Fruit fly (Drosophila melanogaster): Measurements from ENCODE around the gene CG7573.
A peak's percentile ranks its signal among the peaks of the same experiment; 100 is the strongest.

Gene CG7573

dm6 chr3L:11353002-11353401, 41.5 kb downstream of the CG7573 start (continued):
- TF ChIP-seq CG7987 (GFP tag; optimal IDR thresholded peaks at IDR 0.05) = peak; percentile 68
- peak; percentile 90 for TF ChIP-seq CG14441 (GFP tag; IDR thresholded peaks at IDR 0.05)
- no peak for TF ChIP-seq pan (optimal IDR thresholded peaks at IDR 0.05)
- peak in 1 of 2 experiments; percentile 91 for TF ChIP-seq pan (GFP tag; optimal IDR thresholded peaks at IDR 0.05 in 1 of 2, IDR thresholded peaks at IDR 0.05 in 1 of 2)
- TF ChIP-seq CG11695 (GFP tag; IDR thresholded peaks at IDR 0.05) = peak; percentile 77
- peak; percentile 87 for TF ChIP-seq CG1647 (GFP tag; optimal IDR thresholded peaks at IDR 0.05)
- peak; percentile 56 for TF ChIP-seq CG8388 (GFP tag; optimal IDR thresholded peaks at IDR 0.05)
- peak; percentile 87 for TF ChIP-seq Chrac-16 (GFP tag; optimal IDR thresholded peaks at IDR 0.05)
- peak; percentile 74 for TF ChIP-seq nau (GFP tag; optimal IDR thresholded peaks at IDR 0.05)
- peak; percentile 79 for TF ChIP-seq CG7556 (GFP tag; optimal IDR thresholded peaks at IDR 0.05)
- TF ChIP-seq wdn (GFP tag; IDR thresholded peaks at IDR 0.05) = peak; percentile 89
- no peak for TF ChIP-seq pros (GFP tag; optimal IDR thresholded peaks at IDR 0.05)
- TF ChIP-seq fd102C (GFP tag; optimal IDR thresholded peaks at IDR 0.05) = no peak
- TF ChIP-seq Hand (GFP tag; optimal IDR thresholded peaks at IDR 0.05) = peak; percentile 85
- TF ChIP-seq Dip2 (GFP tag; IDR thresholded peaks at IDR 0.05) = no peak
- TF ChIP-seq CG10543 (GFP tag; optimal IDR thresholded peaks at IDR 0.05) = peak; percentile 80
- TF ChIP-seq otp (GFP tag; IDR thresholded peaks at IDR 0.05) = peak; percentile 81
- TF ChIP-seq crc (GFP tag; optimal IDR thresholded peaks at IDR 0.05) = peak; percentile 87
- TF ChIP-seq CG4404 (GFP tag; IDR thresholded peaks at IDR 0.05) = peak; percentile 74
- TF ChIP-seq CG12299 (tag; optimal IDR thresholded peaks at IDR 0.05) = peak; percentile 68
- TF ChIP-seq schlank (tag; optimal IDR thresholded peaks at IDR 0.05) = peak; percentile 88
- TF ChIP-seq Sry-δ (GFP tag; optimal IDR thresholded peaks at IDR 0.05) = peak; percentile 54
- peak; percentile 65 for TF ChIP-seq D19A (tag; optimal IDR thresholded peaks at IDR 0.05)
- TF ChIP-seq CG31441 (GFP tag; IDR thresholded peaks at IDR 0.05) = peak; percentile 72
- peak; percentile 86 for TF ChIP-seq Fer3 (tag; optimal IDR thresholded peaks at IDR 0.05)
- peak; percentile 49 for TF ChIP-seq Hey (tag; optimal IDR thresholded peaks at IDR 0.05)
- TF ChIP-seq phol (tag; optimal IDR thresholded peaks at IDR 0.05) = peak; percentile 61
- peak; percentile 73 for TF ChIP-seq CG10654 (GFP tag; optimal IDR thresholded peaks at IDR 0.05)
- TF ChIP-seq CG3407 (GFP tag; optimal IDR thresholded peaks at IDR 0.05) = peak; percentile 19
- TF ChIP-seq CG2116 (GFP tag; optimal IDR thresholded peaks at IDR 0.05) = peak; percentile 22
- no peak for TF ChIP-seq jigr1 (GFP tag; IDR thresholded peaks at IDR 0.05)
- TF ChIP-seq CG32532 (GFP tag; IDR thresholded peaks at IDR 0.05) = peak; percentile 92
- TF ChIP-seq sisA (GFP tag; IDR thresholded peaks at IDR 0.05) = peak; percentile 73
- peak; percentile 37 for TF ChIP-seq CG4707 (GFP tag; optimal IDR thresholded peaks at IDR 0.05)
- TF ChIP-seq Bteb2 (GFP tag; optimal IDR thresholded peaks at IDR 0.05) = peak; percentile 88
- TF ChIP-seq CG6272 (GFP tag; IDR thresholded peaks at IDR 0.05) = peak; percentile 75
- TF ChIP-seq CG18011 (GFP tag; optimal IDR thresholded peaks at IDR 0.05) = peak; percentile 79
- peak; percentile 88 for TF ChIP-seq CG10209 (GFP tag; optimal IDR thresholded peaks at IDR 0.05)
- peak; percentile 72 for TF ChIP-seq mirr (GFP tag; optimal IDR thresholded peaks at IDR 0.05)
- no peak for TF ChIP-seq fru (optimal IDR thresholded peaks at IDR 0.05)
- TF ChIP-seq H2.0 (GFP tag; IDR thresholded peaks at IDR 0.05) = peak; percentile 79
- peak; percentile 58 for TF ChIP-seq CG17829 (tag; optimal IDR thresholded peaks at IDR 0.05)
- TF ChIP-seq MESR4 (GFP tag; optimal IDR thresholded peaks at IDR 0.05) = peak; percentile 0
- TF ChIP-seq Eip74EF (GFP tag; optimal IDR thresholded peaks at IDR 0.05) = no peak
- TF ChIP-seq CG13296 (GFP tag; optimal IDR thresholded peaks at IDR 0.05) = peak; percentile 83
- peak; percentile 93 for TF ChIP-seq CG14014 (GFP tag; IDR thresholded peaks at IDR 0.05)
- TF ChIP-seq eyg (GFP tag; optimal IDR thresholded peaks at IDR 0.05) = peak; percentile 80
- TF ChIP-seq CG17328 (GFP tag; IDR thresholded peaks at IDR 0.05) = peak; percentile 80
- TF ChIP-seq stwl (tag; optimal IDR thresholded peaks at IDR 0.05) = no peak
- TF ChIP-seq CG13287 (GFP tag; IDR thresholded peaks at IDR 0.05; ENCODE audit: partially characterized antibody) = no peak
- TF ChIP-seq hb (GFP tag; IDR thresholded peaks at IDR 0.05; ENCODE audit: partially characterized antibody) = no peak

Data from whole organism, embryonic.